Worm (Caenorhabditis elegans) whole organism, L1 larva: ENCODE measurements around the gene nlp-76.

Experiments
- hlh-4 ChIP-seq: sonication (generic microtip); optimal IDR thresholded peaks from 2 replicates; lab custom pipeline; 2016; ENCODE audit warnings: mild to moderate bottlenecking, missing genetic modification characterization, missing compliant biosample characterization
- lir-3 ChIP-seq: sonication (generic microtip); optimal IDR thresholded peaks from 2 replicates; lab custom pipeline; 2016; ENCODE audit warnings: mild to moderate bottlenecking, missing genetic modification characterization, moderate library complexity, missing compliant biosample characterization; ENCODE audit not compliant: poor library complexity
- nhr-237 ChIP-seq: fragments of 150-350 bp; optimal IDR thresholded peaks from 2 replicates; lab custom pipeline; 2014; ENCODE audit warnings: missing biosample characterization, missing genetic modification characterization
- nhr-28 ChIP-seq: fragments of 150-350 bp; optimal IDR thresholded peaks from 2 replicates; lab custom pipeline; 2014; ENCODE audit warnings: missing biosample characterization, missing genetic modification characterization
- nhr-47 ChIP-seq: sonication (generic microtip); optimal IDR thresholded peaks from 2 replicates; lab custom pipeline; 2016; ENCODE audit warnings: mild to moderate bottlenecking, missing genetic modification characterization, moderate library complexity, missing compliant biosample characterization
- snpc-4 ChIP-seq: fragments of 150-350 bp; optimal IDR thresholded peaks from 2 replicates; lab custom pipeline; 2014; ENCODE audit warnings: missing biosample characterization, missing genetic modification characterization

DNA sequence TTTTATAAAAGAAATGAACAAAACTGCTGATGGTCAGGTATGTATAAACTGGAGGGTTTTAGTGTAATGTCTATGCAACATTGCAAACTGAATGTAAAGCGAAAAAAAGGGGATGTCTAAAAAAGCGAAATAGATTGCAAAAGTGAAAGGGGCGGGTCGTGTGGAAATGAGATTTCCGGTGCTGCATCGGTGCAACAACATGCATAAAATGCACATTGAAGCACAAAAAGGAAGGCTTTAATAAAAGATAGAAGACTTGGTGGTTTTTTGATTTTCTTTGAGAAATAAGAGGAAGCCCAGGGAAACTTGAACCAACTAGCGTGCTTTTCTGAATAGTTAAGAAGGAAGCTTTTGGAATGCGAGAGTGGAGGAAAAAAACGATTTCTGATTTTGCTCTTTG, 31.0 kb downstream of the nlp-76 start:
- TF ChIP-seq nhr-47 (tag; lab: Kevin White, UChicago) (no peak), snpc-4 (tag; lab: Kevin White, UChicago) (no peak), nhr-28 (tag; lab: Kevin White, UChicago) (no peak), nhr-237 (tag; lab: Kevin White, UChicago) (no peak), lir-3 (no peak), hlh-4 (tag; lab: Kevin White, UChicago) (no peak)
